Fruit fly (Drosophila melanogaster) whole organism, prepupa: Measurements from ENCODE around the gene Sgs8.
A peak's percentile ranks its signal among the peaks of the same experiment; 100 is the strongest.

ENCODE experiments used
- Blimp-1 ChIP-seq: fragments of 200-800 bp; sonication (Bioruptor generic); optimal IDR thresholded peaks from 3 replicates; lab custom pipeline; 2017; ENCODE audit warnings: missing biosample characterization, missing genetic modification characterization, mild to moderate bottlenecking, moderate library complexity, missing genetic modification reagents
- CG10631 ChIP-seq: fragments of 200-800 bp; sonication (Bioruptor generic); optimal IDR thresholded peaks from 2 replicates; lab custom pipeline; 2016; ENCODE audit warnings: missing biosample characterization, missing genetic modification characterization
- CG11294 ChIP-seq: fragments of 200-800 bp; sonication (Bioruptor generic); IDR thresholded peaks from 2 replicates; pipeline ENCODE4 v1.3.6; 2022; ENCODE audit warnings: missing biosample characterization, missing genetic modification characterization
- CG11902 ChIP-seq: fragments of 200-800 bp; sonication (Bioruptor generic); optimal IDR thresholded peaks from 3 replicates; lab custom pipeline; 2016; ENCODE audit warnings: missing biosample characterization, missing genetic modification characterization
- CG15336 ChIP-seq: fragments of 200-800 bp; sonication (Bioruptor generic); IDR thresholded peaks from 2 replicates; pipeline ENCODE4 v1.3.6; 2022; ENCODE audit warnings: missing biosample characterization, missing genetic modification characterization
- CG1621 ChIP-seq: fragments of 200-800 bp; sonication (Bioruptor generic); optimal IDR thresholded peaks from 3 replicates; lab custom pipeline; 2018; ENCODE audit warnings: missing biosample characterization, mild to moderate bottlenecking, missing genetic modification characterization
- CG16779 ChIP-seq: fragments of 200-800 bp; sonication (Bioruptor generic); optimal IDR thresholded peaks from 3 replicates; lab custom pipeline; 2017; ENCODE audit warnings: missing biosample characterization, mild to moderate bottlenecking, missing genetic modification characterization
- CG3032 ChIP-seq: fragments of 200-800 bp; optimal IDR thresholded peaks from 2 replicates; lab custom pipeline; 2019; ENCODE audit warnings: missing biosample characterization, mild to moderate bottlenecking, missing genetic modification characterization, moderate library complexity
- CG32006 ChIP-seq: fragments of 200-800 bp; sonication (Bioruptor generic); optimal IDR thresholded peaks from 3 replicates; lab custom pipeline; 2017; ENCODE audit warnings: missing biosample characterization, mild to moderate bottlenecking, missing genetic modification characterization
- CG3919 ChIP-seq: fragments of 200-800 bp; sonication (Bioruptor generic); optimal IDR thresholded peaks from 3 replicates; lab custom pipeline; 2016; ENCODE audit warnings: missing biosample characterization, missing genetic modification characterization
- CG4318 ChIP-seq: fragments of 200-800 bp; sonication (Bioruptor generic); optimal IDR thresholded peaks from 3 replicates; lab custom pipeline; 2017; ENCODE audit warnings: missing biosample characterization, mild to moderate bottlenecking, missing genetic modification characterization
- CG6163 ChIP-seq: fragments of 200-800 bp; sonication (Bioruptor generic); IDR thresholded peaks from 3 replicates; pipeline ENCODE4 v1.3.6; 2022; ENCODE audit warnings: missing biosample characterization, missing genetic modification characterization
- CG6276 ChIP-seq: fragments of 200-800 bp; sonication (Bioruptor generic); optimal IDR thresholded peaks from 2 replicates; lab custom pipeline; 2017; ENCODE audit warnings: missing biosample characterization, mild to moderate bottlenecking, missing genetic modification characterization
- CG6792 ChIP-seq: fragments of 200-800 bp; sonication (Bioruptor generic); optimal IDR thresholded peaks from 3 replicates; lab custom pipeline; 2016; ENCODE audit warnings: missing biosample characterization, missing genetic modification characterization
- CG6808 ChIP-seq: fragments of 200-800 bp; sonication (Bioruptor generic); optimal IDR thresholded peaks from 3 replicates; lab custom pipeline; 2017; ENCODE audit warnings: missing biosample characterization, missing genetic modification characterization, mild to moderate bottlenecking, moderate library complexity, missing genetic modification reagents
- CG6854 ChIP-seq: fragments of 200-800 bp; sonication (Bioruptor generic); optimal IDR thresholded peaks from 2 replicates; lab custom pipeline; 2017; ENCODE audit warnings: missing biosample characterization, mild to moderate bottlenecking, missing genetic modification characterization
- CG8119 ChIP-seq: fragments of 200-800 bp; sonication (Bioruptor generic); IDR thresholded peaks from 3 replicates; pipeline ENCODE4 v1.3.6; 2022; ENCODE audit warnings: missing biosample characterization, missing genetic modification characterization
- CG8319 ChIP-seq: fragments of 200-800 bp; sonication (Bioruptor generic); optimal IDR thresholded peaks from 3 replicates; lab custom pipeline; 2016; ENCODE audit warnings: missing biosample characterization, missing genetic modification characterization
- CG9139 ChIP-seq: fragments of 200-800 bp; sonication (Bioruptor generic); optimal IDR thresholded peaks from 3 replicates; lab custom pipeline; 2017; ENCODE audit warnings: missing biosample characterization, mild to moderate bottlenecking, missing genetic modification characterization
- Eip75B ChIP-seq: fragments of 200-800 bp; sonication (Bioruptor generic); optimal IDR thresholded peaks from 3 replicates; lab custom pipeline; 2016; ENCODE audit warnings: missing biosample characterization, missing genetic modification characterization
- Eip78C ChIP-seq: fragments of 200-800 bp; sonication (Bioruptor generic); peaks from one replicate; lab custom pipeline; 2016; ENCODE audit warnings: missing biosample characterization, missing genetic modification characterization
- Eip93F ChIP-seq: fragments of 200-800 bp; sonication (Bioruptor generic); optimal IDR thresholded peaks from 2 replicates; lab custom pipeline; 2016; ENCODE audit warnings: missing biosample characterization, mild to moderate bottlenecking, missing genetic modification characterization
- Ets21C ChIP-seq: fragments of 200-800 bp; sonication (Bioruptor generic); optimal IDR thresholded peaks from 3 replicates; lab custom pipeline; 2016; ENCODE audit warnings: missing biosample characterization, missing genetic modification characterization
- Ets96B ChIP-seq: fragments of 200-800 bp; optimal IDR thresholded peaks from 2 replicates; lab custom pipeline; 2019; ENCODE audit warnings: missing biosample characterization, mild to moderate bottlenecking, missing genetic modification characterization, moderate library complexity
- Gug ChIP-seq: fragments of 200-800 bp; sonication (Bioruptor generic); IDR thresholded peaks from 2 replicates; pipeline ENCODE4 v1.3.6; 2022; ENCODE audit warnings: missing biosample characterization, missing genetic modification characterization
- Hr38 ChIP-seq: sonication (Bioruptor generic); optimal IDR thresholded peaks from 2 replicates; lab custom pipeline; 2016; ENCODE audit warnings: missing biosample characterization, missing genetic modification characterization
- Hr39 ChIP-seq: fragments of 200-800 bp; sonication (Bioruptor generic); optimal IDR thresholded peaks from 2 replicates; lab custom pipeline; 2016; ENCODE audit warnings: missing biosample characterization, missing genetic modification characterization
- Hr4 ChIP-seq: fragments of 200-800 bp; sonication (Bioruptor generic); optimal IDR thresholded peaks from 3 replicates; lab custom pipeline; 2016; ENCODE audit warnings: missing biosample characterization, missing genetic modification characterization
- Lpt ChIP-seq: fragments of 200-800 bp; sonication (Bioruptor generic); optimal IDR thresholded peaks from 3 replicates; lab custom pipeline; 2016; ENCODE audit warnings: missing biosample characterization, missing genetic modification characterization
- Smox ChIP-seq: fragments of 200-800 bp; sonication (Bioruptor generic); optimal IDR thresholded peaks from 3 replicates; lab custom pipeline; 2016; ENCODE audit warnings: missing biosample characterization, missing genetic modification characterization
- Sox102F ChIP-seq: fragments of 200-800 bp; sonication (Bioruptor generic); optimal IDR thresholded peaks from 2 replicates; lab custom pipeline; 2016; ENCODE audit warnings: missing biosample characterization, mild to moderate bottlenecking, missing genetic modification characterization
- Sox14 ChIP-seq: fragments of 200-800 bp; sonication (Bioruptor generic); optimal IDR thresholded peaks from 3 replicates; lab custom pipeline; 2016; ENCODE audit warnings: missing biosample characterization, missing genetic modification characterization
- Sox15 ChIP-seq: fragments of 200-800 bp; sonication (Bioruptor generic); optimal IDR thresholded peaks from 3 replicates; lab custom pipeline; 2016; ENCODE audit warnings: missing biosample characterization, missing genetic modification characterization
- achi ChIP-seq: fragments of 200-800 bp; sonication (Bioruptor generic); optimal IDR thresholded peaks from 3 replicates; lab custom pipeline; 2016; ENCODE audit warnings: missing biosample characterization, missing genetic modification characterization
- acj6 ChIP-seq: fragments of 200-800 bp; sonication (Bioruptor generic); optimal IDR thresholded peaks from 3 replicates; lab custom pipeline; 2016; ENCODE audit warnings: missing biosample characterization, missing genetic modification characterization
- dsx ChIP-seq: fragments of 200-800 bp; optimal IDR thresholded peaks from 3 replicates; lab custom pipeline; 2019; ENCODE audit warnings: missing biosample characterization, mild to moderate bottlenecking, missing genetic modification characterization, moderate library complexity; ENCODE audit not compliant: poor library complexity, severe bottlenecking
- eg ChIP-seq: fragments of 200-800 bp; sonication (Bioruptor generic); IDR thresholded peaks from 3 replicates; pipeline ENCODE4 v1.3.6; 2022; ENCODE audit warnings: missing biosample characterization, missing genetic modification characterization
- esn ChIP-seq: fragments of 200-800 bp; sonication (Bioruptor generic); optimal IDR thresholded peaks from 2 replicates; lab custom pipeline; 2016; ENCODE audit warnings: missing biosample characterization, mild to moderate bottlenecking, missing genetic modification characterization, moderate library complexity
- fd85E ChIP-seq: fragments of 200-800 bp; sonication (Bioruptor generic); optimal IDR thresholded peaks from 3 replicates; lab custom pipeline; 2016; ENCODE audit warnings: missing biosample characterization, missing genetic modification characterization
- fkh ChIP-seq: fragments of 200-800 bp; sonication (Bioruptor generic); optimal IDR thresholded peaks from 3 replicates; lab custom pipeline; 2017; ENCODE audit warnings: missing biosample characterization, mild to moderate bottlenecking, missing genetic modification characterization, moderate library complexity
- lz ChIP-seq: fragments of 200-800 bp; sonication (Bioruptor generic); optimal IDR thresholded peaks from 3 replicates; lab custom pipeline; 2016; ENCODE audit warnings: missing biosample characterization, missing genetic modification characterization
- pdm3 ChIP-seq: fragments of 200-800 bp; sonication (Bioruptor generic); optimal IDR thresholded peaks from 3 replicates; lab custom pipeline; 2016; ENCODE audit warnings: missing biosample characterization, missing genetic modification characterization
- salr ChIP-seq, 2 experiments: fragments of 200-800 bp; sonication (Bioruptor generic); optimal IDR thresholded peaks; 3 replicates each; lab custom pipeline; 2016 to 2018; ENCODE audit warnings: missing biosample characterization in 2 of 2, missing genetic modification characterization in 2 of 2, mild to moderate bottlenecking in 1 of 2
- spab ChIP-seq: fragments of 200-800 bp; sonication (Bioruptor generic); optimal IDR thresholded peaks from 2 replicates; lab custom pipeline; 2017; ENCODE audit warnings: missing biosample characterization, mild to moderate bottlenecking, missing genetic modification characterization, missing genetic modification reagents
- ss ChIP-seq, 2 experiments: fragments of 200-800 bp; sonication (Bioruptor generic); optimal IDR thresholded peaks; 2 replicates in 1 of 2; 3 replicates in 1 of 2; lab custom pipeline; 2017 to 2018; ENCODE audit warnings: mild to moderate bottlenecking in 2 of 2, missing biosample characterization in 2 of 2, missing genetic modification characterization in 2 of 2, moderate library complexity in 1 of 2
- topi ChIP-seq: fragments of 200-800 bp; sonication (Bioruptor generic); optimal IDR thresholded peaks from 3 replicates; lab custom pipeline; 2016; ENCODE audit warnings: missing biosample characterization, missing genetic modification characterization
- vri ChIP-seq: fragments of 200-800 bp; sonication (Bioruptor generic); optimal IDR thresholded peaks from 3 replicates; lab custom pipeline; 2016; ENCODE audit warnings: missing biosample characterization, mild to moderate bottlenecking, missing genetic modification characterization

Gene Sgs8

DNA sequence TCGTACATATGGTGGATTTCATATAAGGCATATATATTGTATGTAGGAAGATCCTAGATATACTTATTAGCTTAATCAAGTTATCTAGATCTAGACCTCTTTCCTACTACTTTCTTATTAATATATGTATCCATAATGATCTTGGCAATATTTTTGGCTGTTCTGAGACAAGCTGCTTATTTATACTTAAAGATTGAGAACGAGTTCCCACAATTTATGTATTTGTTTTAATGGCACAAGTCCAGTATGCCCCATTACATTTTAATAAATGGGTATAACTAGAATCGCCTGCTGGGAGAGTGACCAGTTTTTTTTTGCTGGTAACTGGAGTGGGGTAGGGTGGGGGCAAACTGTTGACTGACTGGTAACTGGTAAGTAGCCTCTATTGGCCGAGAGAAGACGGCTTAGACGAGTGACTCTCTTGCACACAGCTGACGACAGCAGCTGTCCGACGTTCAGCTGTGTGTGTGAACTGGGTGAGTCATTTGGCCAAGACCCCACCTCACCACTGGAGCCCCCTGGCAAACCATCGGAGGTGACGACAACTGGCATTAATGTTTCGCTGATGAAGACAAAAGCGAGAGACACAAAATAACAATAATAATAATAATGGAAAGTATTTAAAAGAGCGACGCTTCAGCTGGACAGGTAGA is 27.7 kb upstream of the Sgs8 start (continued):
- TF ChIP-seq Blimp-1 (GFP tag; lab: Kevin White, UChicago), result no peak
- TF ChIP-seq esn (GFP tag; lab: Kevin White, UChicago), result no peak
- peak; percentile 46 for TF ChIP-seq Lpt (GFP tag; lab: Kevin White, UChicago)
- TF ChIP-seq CG1621 (tag; lab: Kevin White, UChicago), result no peak
- no peak for TF ChIP-seq spab (GFP tag; lab: Kevin White, UChicago)
- peak; percentile 15 for TF ChIP-seq acj6 (GFP tag; lab: Kevin White, UChicago)
- peak; percentile 78 for TF ChIP-seq CG32006 (GFP tag; lab: Kevin White, UChicago)
- TF ChIP-seq Eip78C (GFP tag; lab: Kevin White, UChicago), result peak; percentile 68
- TF ChIP-seq CG8319 (GFP tag; lab: Kevin White, UChicago), result no peak
- no peak for TF ChIP-seq salr (GFP tag; optimal IDR thresholded peaks at IDR 0.05; lab: Kevin White, UChicago)
- TF ChIP-seq fkh (GFP tag; lab: Kevin White, UChicago), result peak; percentile 47
- no peak for TF ChIP-seq vri (GFP tag; lab: Kevin White, UChicago)
- TF ChIP-seq CG6276 (GFP tag; lab: Kevin White, UChicago), result peak; percentile 59

- TF ChIP-seq achi (GFP tag; lab: Kevin White, UChicago) (peak; percentile 3), CG8119 (GFP tag; lab: Robert Waterston, UW) (peak; percentile 66), eg (GFP tag; lab: Robert Waterston, UW) (peak; percentile 67), Sox102F (GFP tag; lab: Kevin White, UChicago) (peak; percentile 31), CG6854 (GFP tag; lab: Kevin White, UChicago) (no peak), CG1621 (tag; lab: Kevin White, UChicago) (no peak), CG8319 (GFP tag; lab: Kevin White, UChicago) (no peak), CG3919 (GFP tag; lab: Kevin White, UChicago) (peak; percentile 44), CG6163 (GFP tag; lab: Robert Waterston, UW) (peak; percentile 79), CG4318 (GFP tag; lab: Kevin White, UChicago) (no peak), spab (GFP tag; lab: Kevin White, UChicago) (no peak), Eip78C (GFP tag; lab: Kevin White, UChicago) (peak; percentile 70), Hr4 (peak; percentile 10), ss (GFP tag; optimal IDR thresholded peaks at IDR 0.05; lab: Kevin White, UChicago) (no peak), CG11902 (GFP tag; lab: Kevin White, UChicago) (no peak), CG16779 (no peak), Lpt (GFP tag; lab: Kevin White, UChicago) (no peak), fkh (GFP tag; lab: Kevin White, UChicago) (no peak), Gug (GFP tag; lab: Robert Waterston, UW) (no peak), CG3032 (tag; lab: Kevin White, UChicago) (no peak), Eip93F (GFP tag; lab: Kevin White, UChicago) (no peak), CG32006 (GFP tag; lab: Kevin White, UChicago) (peak; percentile 22), topi (GFP tag; lab: Kevin White, UChicago) (peak; percentile 50), Eip75B (no peak), Sox15 (GFP tag; lab: Kevin White, UChicago) (no peak), vri (GFP tag; lab: Kevin White, UChicago) (no peak), Hr39 (GFP tag; lab: Kevin White, UChicago) (peak; percentile 34), Smox (GFP tag; lab: Kevin White, UChicago) (peak; percentile 23), dsx (GFP tag; lab: Kevin White, UChicago) (no peak), Ets96B (tag; lab: Kevin White, UChicago) (no peak), fd85E (GFP tag; lab: Kevin White, UChicago) (no peak), CG9139 (GFP tag; lab: Kevin White, UChicago) (no peak), acj6 (GFP tag; lab: Kevin White, UChicago) (peak; percentile 46), pdm3 (GFP tag; lab: Kevin White, UChicago) (peak; percentile 32), CG6808 (GFP tag; lab: Kevin White, UChicago) (no peak), esn (GFP tag; lab: Kevin White, UChicago) (peak; percentile 37), CG10631 (GFP tag; lab: Kevin White, UChicago) (peak; percentile 3), lz (GFP tag; lab: Kevin White, UChicago) (no peak), CG11294 (no peak), CG15336 (GFP tag; lab: Robert Waterston, UW) (peak; percentile 71), CG6792 (peak; percentile 25), Ets21C (peak; percentile 4), Sox14 (GFP tag; lab: Kevin White, UChicago) (peak; percentile 52), Hr38 (GFP tag; lab: Kevin White, UChicago) (no peak)
Observed at dm6 chr3L:11536132-11536531, 26.9 kb upstream of the Sgs8 start.
